Worm (Caenorhabditis elegans) whole organism, L4 larva: ENCODE data around the gene F01D4.8.

Experiments used
- D1046.2 ChIP-seq: fragments of 200-800 bp; sonication (Bioruptor generic); IDR thresholded peaks from 2 replicates; pipeline ENCODE4 v1.3.6; 2022; ENCODE audit warnings: missing genetic modification characterization, missing compliant biosample characterization
- F10B5.3 ChIP-seq: sonication (generic microtip); optimal IDR thresholded peaks from 2 replicates; lab custom pipeline; 2016; ENCODE audit warnings: mild to moderate bottlenecking, missing genetic modification characterization, missing compliant biosample characterization
- F37D6.2 ChIP-seq: sonication (generic microtip); optimal IDR thresholded peaks from 2 replicates; lab custom pipeline; 2016; ENCODE audit warnings: mild to moderate bottlenecking, missing genetic modification characterization, missing compliant biosample characterization
- F49E8.2 ChIP-seq: sonication (generic microtip); optimal IDR thresholded peaks from 2 replicates; lab custom pipeline; 2016; ENCODE audit warnings: missing compliant biosample characterization, mild to moderate bottlenecking, missing genetic modification characterization, borderline replicate concordance
- R02D3.7 ChIP-seq: fragments of 150-350 bp; sonication (generic microtip); optimal IDR thresholded peaks from 3 replicates; lab custom pipeline; 2014; ENCODE audit warnings: missing biosample characterization, missing genetic modification characterization
- T26A8.4 ChIP-seq: fragments of 200-800 bp; sonication (Bioruptor generic); IDR thresholded peaks from 2 replicates; pipeline ENCODE4 v1.3.6; 2022; ENCODE audit warnings: missing genetic modification characterization, missing compliant biosample characterization
- Y5F2A.4 ChIP-seq: fragments of 200-800 bp; sonication (Bioruptor generic); optimal IDR thresholded peaks from 2 replicates; lab custom pipeline; 2018; ENCODE audit warnings: mild to moderate bottlenecking, missing genetic modification characterization, missing compliant biosample characterization
- ZK337.2 ChIP-seq: fragments of 200-800 bp; sonication (Bioruptor generic); IDR thresholded peaks from 2 replicates; pipeline ENCODE4 v1.3.6; 2022; ENCODE audit warnings: missing genetic modification reagents, missing genetic modification characterization, missing compliant biosample characterization
- aha-1 ChIP-seq: fragments of 150-350 bp; peaks from one replicate; lab custom pipeline; 2014; ENCODE audit warnings: missing biosample characterization, missing genetic modification characterization
- aly-2 ChIP-seq: sonication (generic microtip); optimal IDR thresholded peaks from 2 replicates; lab custom pipeline; 2018; ENCODE audit warnings: missing biosample characterization, missing genetic modification characterization
- ceh-28 ChIP-seq: fragments of 150-350 bp; optimal IDR thresholded peaks from 2 replicates; lab custom pipeline; 2014; ENCODE audit warnings: missing biosample characterization, missing genetic modification reagents, missing genetic modification characterization
- ceh-32 ChIP-seq: sonication (generic microtip); optimal IDR thresholded peaks from 2 replicates; lab custom pipeline; 2016; ENCODE audit warnings: mild to moderate bottlenecking, missing genetic modification characterization, missing compliant biosample characterization; ENCODE audit not compliant: poor library complexity
- ceh-62 ChIP-seq: sonication (generic microtip); optimal IDR thresholded peaks from 2 replicates; lab custom pipeline; 2017; ENCODE audit warnings: missing biosample characterization, missing genetic modification characterization
- daf-16 ChIP-seq, 3 experiments: sonication (generic microtip); optimal IDR thresholded peaks; 2 replicates each; lab custom pipeline; 2016 to 2017; ENCODE audit warnings: missing genetic modification characterization in 3 of 3, missing genetic modification reagents in 3 of 3, mild to moderate bottlenecking in 2 of 3, missing compliant biosample characterization in 2 of 3, missing biosample characterization in 1 of 3, moderate library complexity in 1 of 3
- dmd-9 ChIP-seq: fragments of 200-800 bp; sonication (Bioruptor generic); IDR thresholded peaks from 2 replicates; pipeline ENCODE4 v1.3.6; 2022; ENCODE audit warnings: missing genetic modification reagents, missing genetic modification characterization, missing compliant biosample characterization
- dve-1 ChIP-seq: sonication (generic microtip); optimal IDR thresholded peaks from 2 replicates; lab custom pipeline; 2017; ENCODE audit warnings: antibody characterized with exemption, mild to moderate bottlenecking, missing genetic modification characterization, missing compliant biosample characterization; ENCODE audit not compliant: insufficient read depth
- fkh-10 ChIP-seq: fragments of 150-350 bp; optimal IDR thresholded peaks from 2 replicates; lab custom pipeline; 2014; ENCODE audit warnings: missing biosample characterization, missing genetic modification reagents, missing genetic modification characterization
- hlh-11 ChIP-seq: fragments of 200-800 bp; sonication (Bioruptor generic); optimal IDR thresholded peaks from 2 replicates; lab custom pipeline; 2018; ENCODE audit warnings: mild to moderate bottlenecking, missing genetic modification characterization, missing compliant biosample characterization
- hmg-1.1 ChIP-seq: fragments of 200-800 bp; sonication (Bioruptor generic); IDR thresholded peaks from 2 replicates; pipeline ENCODE4 v1.3.6; 2022; ENCODE audit warnings: missing genetic modification reagents, missing genetic modification characterization, missing compliant biosample characterization
- lin-13 ChIP-seq: fragments of 150-350 bp; optimal IDR thresholded peaks from 2 replicates; lab custom pipeline; 2014; ENCODE audit warnings: missing biosample characterization, missing genetic modification reagents, missing genetic modification characterization
- lin-15B ChIP-seq: fragments of 150-350 bp; sonication (generic microtip); optimal IDR thresholded peaks from 3 replicates; lab custom pipeline; 2014; ENCODE audit warnings: missing biosample characterization, missing genetic modification characterization
- lin-38 ChIP-seq: fragments of 200-800 bp; sonication (Bioruptor generic); IDR thresholded peaks from 2 replicates; pipeline ENCODE4 v1.3.6; 2022; ENCODE audit warnings: missing genetic modification reagents, missing genetic modification characterization, missing compliant biosample characterization
- lir-3 ChIP-seq: sonication (generic microtip); optimal IDR thresholded peaks from 2 replicates; lab custom pipeline; 2016; ENCODE audit warnings: mild to moderate bottlenecking, missing genetic modification characterization, missing compliant biosample characterization
- madf-5 ChIP-seq, 2 experiments: fragments of 200-800 bp; sonication (Bioruptor generic); IDR thresholded peaks; 2 replicates each; pipeline ENCODE4 v1.3.6; 2022; ENCODE audit warnings: missing compliant biosample characterization in 2 of 2, missing genetic modification characterization in 2 of 2
- madf-9 ChIP-seq: fragments of 200-800 bp; sonication (Bioruptor generic); conservative IDR thresholded peaks from 2 replicates; pipeline ENCODE4 v1.3.6; 2022; ENCODE audit warnings: missing genetic modification reagents, missing genetic modification characterization, missing compliant biosample characterization
- mep-1 ChIP-seq: fragments of 150-350 bp; sonication (generic microtip); optimal IDR thresholded peaks from 3 replicates; lab custom pipeline; 2014; ENCODE audit warnings: missing biosample characterization, missing genetic modification characterization
- mes-2 ChIP-seq: sonication (generic microtip); optimal IDR thresholded peaks from 2 replicates; lab custom pipeline; 2016; ENCODE audit warnings: missing genotype, mild to moderate bottlenecking, missing genetic modification characterization, missing compliant biosample characterization; ENCODE audit not compliant: poor library complexity, severe bottlenecking
- mxl-2 ChIP-seq: fragments of 200-800 bp; sonication (Bioruptor generic); conservative IDR thresholded peaks from 2 replicates; pipeline ENCODE4 v1.3.6; 2022; ENCODE audit warnings: missing genetic modification reagents, missing genetic modification characterization, missing compliant biosample characterization
- mxl-3 ChIP-seq: fragments of 200-800 bp; sonication (Bioruptor generic); optimal IDR thresholded peaks from 2 replicates; lab custom pipeline; 2018; ENCODE audit warnings: mild to moderate bottlenecking, missing genetic modification characterization, missing compliant biosample characterization
- nhr-10 ChIP-seq: fragments of 150-350 bp; optimal IDR thresholded peaks from 2 replicates; lab custom pipeline; 2014; ENCODE audit warnings: missing biosample characterization, missing genetic modification characterization
- nhr-102 ChIP-seq: sonication (generic microtip); optimal IDR thresholded peaks from 2 replicates; lab custom pipeline; 2016; ENCODE audit warnings: mild to moderate bottlenecking, missing genetic modification characterization, moderate library complexity, missing compliant biosample characterization
- nhr-28 ChIP-seq: fragments of 150-350 bp; optimal IDR thresholded peaks from 2 replicates; lab custom pipeline; 2014; ENCODE audit warnings: missing biosample characterization, missing genetic modification characterization
- nhr-41 ChIP-seq: fragments of 200-800 bp; sonication (Bioruptor generic); IDR thresholded peaks from 2 replicates; pipeline ENCODE4 v1.3.6; 2022; ENCODE audit warnings: missing genetic modification reagents, missing genetic modification characterization, missing compliant biosample characterization
- nhr-42 ChIP-seq: fragments of 200-800 bp; sonication (Bioruptor generic); IDR thresholded peaks from 2 replicates; pipeline ENCODE4 v1.3.6; 2022; ENCODE audit warnings: missing genetic modification characterization, missing compliant biosample characterization
- nhr-48 ChIP-seq: sonication (generic microtip); optimal IDR thresholded peaks from 2 replicates; lab custom pipeline; 2016; ENCODE audit warnings: mild to moderate bottlenecking, missing genetic modification characterization, missing compliant biosample characterization
- nhr-6 ChIP-seq: fragments of 150-350 bp; optimal IDR thresholded peaks from 2 replicates; lab custom pipeline; 2014; ENCODE audit warnings: missing biosample characterization, missing genetic modification characterization
- pha-4 ChIP-seq, 2 experiments: fragments of 150-350 bp in 1 of 2; fragments of 200-800 bp in 1 of 2; sonication (Bioruptor generic) in 1 of 2; IDR thresholded peaks in 1 of 2; optimal IDR thresholded peaks in 1 of 2; 2 replicates each; pipeline versions ENCODE4 v1.3.6 to Lab custom; 2014 to 2022; ENCODE audit warnings: missing genetic modification characterization in 2 of 2, missing genetic modification reagents in 2 of 2, missing biosample characterization in 1 of 2, missing compliant biosample characterization in 1 of 2
- pqm-1 ChIP-seq: sonication (generic microtip); optimal IDR thresholded peaks from 2 replicates; lab custom pipeline; 2017; ENCODE audit warnings: missing biosample characterization, missing genetic modification characterization
- rbr-2 ChIP-seq: sonication (generic microtip); optimal IDR thresholded peaks from 2 replicates; lab custom pipeline; 2016; ENCODE audit warnings: missing genotype, missing genetic modification characterization, missing compliant biosample characterization
- set-16 ChIP-seq: fragments of 200-800 bp; sonication (Bioruptor generic); IDR thresholded peaks from 2 replicates; pipeline ENCODE4 v1.3.6; 2022; ENCODE audit warnings: missing genetic modification reagents, missing genetic modification characterization, missing compliant biosample characterization
- snpc-1.2 ChIP-seq: fragments of 200-800 bp; sonication (Bioruptor generic); IDR thresholded peaks from 2 replicates; pipeline ENCODE4 v1.3.6; 2022; ENCODE audit warnings: missing genetic modification reagents, missing genetic modification characterization, missing compliant biosample characterization
- spr-3 ChIP-seq: fragments of 200-800 bp; sonication (Bioruptor generic); optimal IDR thresholded peaks from 2 replicates; lab custom pipeline; 2018; ENCODE audit warnings: mild to moderate bottlenecking, missing genetic modification characterization, missing compliant biosample characterization
- tag-97 ChIP-seq: fragments of 200-800 bp; sonication (Bioruptor generic); IDR thresholded peaks from 2 replicates; pipeline ENCODE4 v1.3.6; 2022; ENCODE audit warnings: missing genetic modification characterization, missing compliant biosample characterization
- unc-39 ChIP-seq: sonication (generic microtip); optimal IDR thresholded peaks from 2 replicates; lab custom pipeline; 2017; ENCODE audit warnings: missing biosample characterization, missing genetic modification characterization
- unc-62 ChIP-seq, 3 experiments: fragments of 150-350 bp in 1 of 3; sonication (generic microtip); optimal IDR thresholded peaks in 2 of 3; peaks in 1 of 3; 1 replicate in 1 of 3; 2 replicates in 2 of 3; lab custom pipeline; 2014 to 2017; ENCODE audit warnings: missing biosample characterization in 3 of 3, missing genetic modification characterization in 3 of 3, missing genetic modification reagents in 3 of 3, missing genotype in 1 of 3
- vab-7 ChIP-seq: fragments of 200-800 bp; sonication (Bioruptor generic); IDR thresholded peaks from 2 replicates; pipeline ENCODE4 v1.3.6; 2022; ENCODE audit warnings: missing genetic modification reagents, missing genetic modification characterization, missing compliant biosample characterization
- zip-2 ChIP-seq: fragments of 150-350 bp; optimal IDR thresholded peaks from 2 replicates; lab custom pipeline; 2014; ENCODE audit warnings: missing biosample characterization, missing genetic modification characterization

The F01D4.8 gene

DNA sequence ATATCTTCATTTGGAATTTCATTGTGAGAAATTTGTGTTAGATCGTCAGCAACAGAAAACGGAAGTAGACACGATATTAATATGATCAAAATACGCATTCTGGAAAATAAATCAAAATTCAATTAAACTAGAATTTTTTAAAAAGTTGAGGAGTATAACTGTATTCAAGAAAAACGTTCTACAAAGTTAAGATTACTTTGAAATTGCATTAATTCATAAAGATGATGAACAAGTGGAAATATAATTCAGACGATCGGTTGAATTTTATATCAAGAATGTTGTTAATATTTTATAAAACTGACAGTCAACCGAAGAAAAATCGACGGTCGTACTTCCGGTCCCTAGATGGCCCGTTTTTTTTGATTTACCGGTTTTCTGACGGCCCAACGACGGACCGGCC lies at the start of gene F01D4.8:
TSS of gene F01D4.8 (minus strand) at position 101 of the 400 bp plus-strand sequence.
- no peak for TF ChIP-seq rbr-2 (tag; lab: Kevin White, UChicago)
- TF ChIP-seq pha-4 (GFP tag; IDR thresholded peaks at IDR 0.05; lab: Robert Waterston, UW): no peak
- TF ChIP-seq pha-4 (tag; optimal IDR thresholded peaks at IDR 0.05; lab: Kevin White, UChicago): no peak
- no peak for TF ChIP-seq spr-3 (GFP tag; lab: Kevin White, UChicago)
- TF ChIP-seq pqm-1: no peak
- TF ChIP-seq F37D6.2 (tag; lab: Kevin White, UChicago): no peak
- no peak for TF ChIP-seq unc-39 (tag; lab: Kevin White, UChicago)

DNA sequence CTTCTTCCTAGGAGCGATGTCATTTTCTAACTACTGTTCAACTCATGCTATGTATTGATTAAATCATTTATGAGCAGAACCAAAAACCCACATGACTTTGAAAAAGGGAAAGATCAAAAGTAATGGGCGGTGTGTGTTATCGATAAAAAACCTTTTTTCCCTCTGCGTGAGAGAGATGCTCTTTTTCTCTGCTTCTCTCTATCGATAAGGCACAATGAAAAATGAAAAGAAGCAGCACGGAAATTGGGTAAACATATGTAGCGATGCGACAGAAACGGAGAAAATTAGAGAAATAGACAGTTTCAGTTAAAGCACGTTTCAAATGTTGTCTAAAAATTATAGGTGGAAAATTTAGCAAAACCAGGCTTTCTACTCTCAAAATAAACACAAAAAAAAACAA lies 49.4 kb upstream of the F01D4.8 start:
- TF ChIP-seq snpc-1.2 (GFP tag; lab: Robert Waterston, UW): no peak
- TF ChIP-seq hlh-11 (tag; lab: Kevin White, UChicago): peak; percentile 96
- TF ChIP-seq aha-1 (tag; lab: Kevin White, UChicago): peak; percentile 89
- TF ChIP-seq daf-16 (GFP tag; optimal IDR thresholded peaks at IDR 0.05; lab: Kevin White, UChicago): peak in 1 of 2 experiments; percentile 36
- peak; percentile 97 for TF ChIP-seq daf-16 (tag; optimal IDR thresholded peaks at IDR 0.05; lab: Kevin White, UChicago)
- peak; percentile 74 for TF ChIP-seq mes-2
- peak; percentile 76 for TF ChIP-seq pqm-1
- TF ChIP-seq unc-62 (GFP tag; optimal IDR thresholded peaks at IDR 0.05 in 1 of 2; lab: Kevin White, UChicago): no peak
- no peak for TF ChIP-seq unc-62 (tag; optimal IDR thresholded peaks at IDR 0.05; lab: Kevin White, UChicago)
- peak; percentile 16 for TF ChIP-seq nhr-102 (tag; lab: Kevin White, UChicago)
- TF ChIP-seq ceh-32: no peak
- TF ChIP-seq T26A8.4 (GFP tag; lab: Robert Waterston, UW): peak; percentile 45; the same call in 1 of the 2 replicates
- peak; percentile 95 for TF ChIP-seq dve-1 (tag; lab: Kevin White, UChicago)
- no peak for TF ChIP-seq set-16
- no peak for TF ChIP-seq ceh-28
- no peak for TF ChIP-seq lir-3 (tag; lab: Kevin White, UChicago)
- peak; percentile 26; the same call in 1 of the 2 replicates for TF ChIP-seq lin-38
- no peak for TF ChIP-seq nhr-41
- TF ChIP-seq lin-15B (tag; lab: Kevin White, UChicago): no peak
- peak; percentile 77 for TF ChIP-seq nhr-6
- no peak for TF ChIP-seq aly-2 (tag; lab: Kevin White, UChicago)
- TF ChIP-seq lin-13 (GFP tag; lab: Kevin White, UChicago): no peak
- TF ChIP-seq dmd-9 (GFP tag; lab: Robert Waterston, UW): no peak
- no peak for TF ChIP-seq F49E8.2 (tag; lab: Kevin White, UChicago)
- TF ChIP-seq D1046.2: no peak
- TF ChIP-seq mep-1: peak; percentile 47
- no peak for TF ChIP-seq F10B5.3 (tag; lab: Kevin White, UChicago)
- peak; percentile 90 for TF ChIP-seq nhr-28
- peak; percentile 25 for TF ChIP-seq nhr-48 (tag; lab: Kevin White, UChicago)
- no peak for TF ChIP-seq madf-5 (GFP tag; IDR thresholded peaks at IDR 0.05; lab: Robert Waterston, UW)
- TF ChIP-seq vab-7 (GFP tag; lab: Robert Waterston, UW): no peak
- no peak for TF ChIP-seq tag-97 (GFP tag; lab: Robert Waterston, UW)
- peak; percentile 32 for TF ChIP-seq zip-2 (tag; lab: Kevin White, UChicago)
- no peak for TF ChIP-seq ceh-62 (tag; lab: Kevin White, UChicago)
- TF ChIP-seq Y5F2A.4 (GFP tag; lab: Kevin White, UChicago): no peak
- TF ChIP-seq ZK337.2: no peak
- no peak for TF ChIP-seq fkh-10 (GFP tag; lab: Kevin White, UChicago)
- TF ChIP-seq hmg-1.1 (GFP tag; lab: Robert Waterston, UW): peak; percentile 30; the same call in 1 of the 2 replicates
- peak; percentile 51 for TF ChIP-seq nhr-10 (tag; lab: Kevin White, UChicago)
- TF ChIP-seq pha-4 (GFP tag; IDR thresholded peaks at IDR 0.05; lab: Robert Waterston, UW): peak; percentile 50; the same call in 1 of the 2 replicates
- TF ChIP-seq pha-4 (tag; optimal IDR thresholded peaks at IDR 0.05; lab: Kevin White, UChicago): no peak
- 0 out of 2 replicates have a peak, but pooled peaks have one; percentile 26 for TF ChIP-seq nhr-42 (GFP tag; lab: Robert Waterston, UW)
- TF ChIP-seq madf-9 (GFP tag; lab: Robert Waterston, UW): no peak
- no peak for TF ChIP-seq F37D6.2 (tag; lab: Kevin White, UChicago)
- TF ChIP-seq R02D3.7: no peak
- TF ChIP-seq spr-3 (GFP tag; lab: Kevin White, UChicago): no peak
- TF ChIP-seq mxl-3 (GFP tag; lab: Kevin White, UChicago): peak; percentile 8
- TF ChIP-seq mxl-2 (GFP tag; lab: Robert Waterston, UW): no peak
